Fruit fly (Drosophila melanogaster): Measurements from ENCODE around the gene Drak.

Drak gene

DNA sequence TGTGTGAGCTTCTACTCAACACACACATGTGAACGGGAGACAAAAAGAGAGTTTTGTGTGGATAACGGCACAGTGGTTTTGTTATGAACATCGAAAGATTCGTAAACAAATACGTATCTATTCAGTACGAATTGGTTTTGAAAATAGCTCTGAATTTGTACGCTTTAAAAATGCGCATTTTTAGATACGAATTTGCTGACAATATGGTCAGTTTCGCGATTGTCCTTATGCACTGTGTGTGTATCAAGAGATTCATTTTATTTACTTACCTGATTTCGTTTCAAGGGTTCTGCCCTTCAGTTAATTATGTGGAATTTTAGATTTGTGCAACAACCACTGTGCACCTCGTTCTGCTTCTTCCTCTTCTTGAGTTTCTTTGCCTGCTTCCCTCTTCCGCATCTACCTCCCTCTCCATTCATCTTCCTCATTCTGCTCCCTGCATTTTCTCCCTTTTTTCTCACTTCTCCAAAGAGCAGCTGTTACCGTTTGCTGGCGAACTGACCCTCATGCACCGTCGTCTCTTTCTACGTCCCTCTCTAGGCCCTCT, 1.9 kb downstream of the Drak start (continued):
- TF ChIP-seq CG2129 (GFP tag; IDR thresholded peaks at IDR 0.05; ENCODE audit: partially characterized antibody): no peak
- TF ChIP-seq pum (GFP tag; optimal IDR thresholded peaks at IDR 0.05): peak; percentile 78
- 0 out of 3 replicates have a peak, but pooled peaks have one; percentile 14 for TF ChIP-seq CG11093 (GFP tag; IDR thresholded peaks at IDR 0.05)
- TF ChIP-seq CG15479 (GFP tag; optimal IDR thresholded peaks at IDR 0.05): peak; percentile 63
- TF ChIP-seq CG9876 (GFP tag; optimal IDR thresholded peaks at IDR 0.05): peak; percentile 39
- TF ChIP-seq Side (GFP tag; optimal IDR thresholded peaks at IDR 0.05): peak; percentile 76
- TF ChIP-seq CG4404 (GFP tag; IDR thresholded peaks at IDR 0.05): peak; percentile 72
- peak; percentile 73 for TF ChIP-seq Sox102F (GFP tag; optimal IDR thresholded peaks at IDR 0.05)
- TF ChIP-seq Ssrp (tag; optimal IDR thresholded peaks at IDR 0.05): peak; percentile 84
- no peak for TF ChIP-seq gsb (GFP tag; IDR thresholded peaks at IDR 0.05)
- peak; percentile 54; the same call in 1 of the 3 replicates for TF ChIP-seq gce (GFP tag; IDR thresholded peaks at IDR 0.05)
- TF ChIP-seq CG4282 (GFP tag; optimal IDR thresholded peaks at IDR 0.05): peak; percentile 89
- peak; percentile 74 for TF ChIP-seq grau (tag; optimal IDR thresholded peaks at IDR 0.05)
- peak; percentile 88 for TF ChIP-seq Xrp1 (GFP tag; IDR thresholded peaks at IDR 0.05)
- TF ChIP-seq ssp (GFP tag; IDR thresholded peaks at IDR 0.05): 0 out of 2 replicates have a peak, but pooled peaks have one; percentile 43
- peak; percentile 74 for TF ChIP-seq Mes4 (GFP tag; optimal IDR thresholded peaks at IDR 0.05)
- TF ChIP-seq PHDP (tag; optimal IDR thresholded peaks at IDR 0.05): peak; percentile 71
- TF ChIP-seq CG1792 (GFP tag; optimal IDR thresholded peaks at IDR 0.05): peak; percentile 52
- TF ChIP-seq CG6654 (GFP tag; optimal IDR thresholded peaks at IDR 0.05): peak; percentile 29
- 0 out of 3 replicates have a peak, but pooled peaks have one; percentile 46 for TF ChIP-seq Mrtf (GFP tag; IDR thresholded peaks at IDR 0.05)
- TF ChIP-seq sima (GFP tag; optimal IDR thresholded peaks at IDR 0.05): no peak
- peak; percentile 34 for TF ChIP-seq CG11398 (GFP tag; optimal IDR thresholded peaks at IDR 0.05)
- peak; percentile 35 for TF ChIP-seq CG30020 (tag; optimal IDR thresholded peaks at IDR 0.05)
- TF ChIP-seq bab2 (GFP tag; optimal IDR thresholded peaks at IDR 0.05): peak; percentile 52
- peak; percentile 49 for TF ChIP-seq CG12236 (GFP tag; optimal IDR thresholded peaks at IDR 0.05)
- no peak for TF ChIP-seq CG34224 (GFP tag; IDR thresholded peaks at IDR 0.05; ENCODE audit: partially characterized antibody)
- TF ChIP-seq Eip74EF (GFP tag; optimal IDR thresholded peaks at IDR 0.05): peak in 1 of 2 experiments; percentile 68
- peak; percentile 81 for TF ChIP-seq Blimp-1 (GFP tag; optimal IDR thresholded peaks at IDR 0.05)
- peak; percentile 84 for TF ChIP-seq NC2β (GFP tag; optimal IDR thresholded peaks at IDR 0.05)
- TF ChIP-seq CG13624 (GFP tag; optimal IDR thresholded peaks at IDR 0.05): peak; percentile 40
- peak; percentile 43 for TF ChIP-seq H2.0 (GFP tag; IDR thresholded peaks at IDR 0.05)
- TF ChIP-seq crc (GFP tag; optimal IDR thresholded peaks at IDR 0.05): peak; percentile 45
- peak; percentile 32 for TF ChIP-seq CG17802 (tag; optimal IDR thresholded peaks at IDR 0.05)
- TF ChIP-seq sqz (GFP tag; optimal IDR thresholded peaks at IDR 0.05): peak; percentile 54
- TF ChIP-seq Dref (GFP tag; IDR thresholded peaks at IDR 0.05): no peak
- peak; percentile 44 for TF ChIP-seq Bteb2 (GFP tag; optimal IDR thresholded peaks at IDR 0.05)
- TF ChIP-seq CG16863 (GFP tag; optimal IDR thresholded peaks at IDR 0.05): peak; percentile 73
- peak; percentile 71 for TF ChIP-seq CG17328 (GFP tag; IDR thresholded peaks at IDR 0.05)
- peak; percentile 61 for TF ChIP-seq CG8359 (GFP tag; optimal IDR thresholded peaks at IDR 0.05; ENCODE audit: borderline replicate concordance)
- peak; percentile 8 for TF ChIP-seq CG15073 (GFP tag; optimal IDR thresholded peaks at IDR 0.05)
- TF ChIP-seq ewg (GFP tag; optimal IDR thresholded peaks at IDR 0.05): peak; percentile 60
- TF ChIP-seq CG34422 (GFP tag; IDR thresholded peaks at IDR 0.05): peak; percentile 61; the same call in 1 of the 3 replicates
- TF ChIP-seq Spps (tag; optimal IDR thresholded peaks at IDR 0.05): peak; percentile 75
- TF ChIP-seq CG13424 (tag; optimal IDR thresholded peaks at IDR 0.05): peak; percentile 77
- TF ChIP-seq sisA (GFP tag; IDR thresholded peaks at IDR 0.05): peak; percentile 64
- TF ChIP-seq croc (GFP tag; conservative IDR thresholded peaks at IDR 0.05): peak; percentile 67
- peak; percentile 45 for TF ChIP-seq kah (GFP tag; optimal IDR thresholded peaks at IDR 0.05)
- peak; percentile 45 for TF ChIP-seq CG2116 (GFP tag; optimal IDR thresholded peaks at IDR 0.05)
- peak; percentile 64 for TF ChIP-seq gcm (GFP tag; optimal IDR thresholded peaks at IDR 0.05)
- TF ChIP-seq fd96Cb (tag; optimal IDR thresholded peaks at IDR 0.05): peak; percentile 85

Measured in whole organism, embryonic.